Worm (Caenorhabditis elegans): ENCODE results near the gene H06A10.1.

The H06A10.1 gene

ce11 chrX:13539701-13540100, 32.4 kb downstream of the H06A10.1 start (continued):
- TF ChIP-seq nhr-28 (tag; optimal IDR thresholded peaks at IDR 0.05): peak; percentile 76
- no peak for TF ChIP-seq php-3 (GFP tag; IDR thresholded peaks at IDR 0.05)
- TF ChIP-seq aly-2 (tag; optimal IDR thresholded peaks at IDR 0.05): no peak
- TF ChIP-seq ces-1 (GFP tag; optimal IDR thresholded peaks at IDR 0.05): no peak
- no peak for TF ChIP-seq zip-11 (GFP tag; IDR thresholded peaks at IDR 0.05)
- TF ChIP-seq gei-8 (GFP tag; optimal IDR thresholded peaks at IDR 0.05): no peak
- TF ChIP-seq nhr-102 (tag; optimal IDR thresholded peaks at IDR 0.05): no peak
- TF ChIP-seq mdl-1 (tag; optimal IDR thresholded peaks at IDR 0.05): peak in 1 of 2 experiments; percentile 51
- TF ChIP-seq hmg-1.1 (GFP tag; IDR thresholded peaks at IDR 0.05): no peak
- no peak for TF ChIP-seq snpc-1.2 (GFP tag; IDR thresholded peaks at IDR 0.05)
- no peak for TF ChIP-seq T20F7.1 (GFP tag; optimal IDR thresholded peaks at IDR 0.05)
- TF ChIP-seq nhr-76 (tag; optimal IDR thresholded peaks at IDR 0.05): no peak
- no peak for TF ChIP-seq ztf-7 (tag; optimal IDR thresholded peaks at IDR 0.05)
- no peak for TF ChIP-seq pqm-1 (tag; optimal IDR thresholded peaks at IDR 0.05)
- no peak for TF ChIP-seq ama-1 (optimal IDR thresholded peaks at IDR 0.05)
- no peak for TF ChIP-seq duxl-1 (tag; optimal IDR thresholded peaks at IDR 0.05; ENCODE audit: poor library complexity)
- TF ChIP-seq lir-3 (tag; optimal IDR thresholded peaks at IDR 0.05): no peak
- no peak for TF ChIP-seq tra-1 (GFP tag; IDR thresholded peaks at IDR 0.05)
- TF ChIP-seq vab-7 (GFP tag; IDR thresholded peaks at IDR 0.05): no peak
- TF ChIP-seq nhr-48 (tag; optimal IDR thresholded peaks at IDR 0.05): no peak
- TF ChIP-seq ceh-28 (tag; optimal IDR thresholded peaks at IDR 0.05): no peak
- TF ChIP-seq F10B5.3 (tag; optimal IDR thresholded peaks at IDR 0.05): no peak
- peak; percentile 52 for TF ChIP-seq hlh-30 (tag; optimal IDR thresholded peaks at IDR 0.05; ENCODE audit: insufficient read depth)
- TF ChIP-seq mep-1 (tag; optimal IDR thresholded peaks at IDR 0.05): peak; percentile 18
- TF ChIP-seq egl-43 (GFP tag; IDR thresholded peaks at IDR 0.05): no peak
- TF ChIP-seq ZK546.5 (tag; optimal IDR thresholded peaks at IDR 0.05): no peak
- TF ChIP-seq F49E8.2 (tag; optimal IDR thresholded peaks at IDR 0.05; ENCODE audit: borderline replicate concordance): no peak
- no peak for TF ChIP-seq snpc-4 (tag; optimal IDR thresholded peaks at IDR 0.05)
- no peak for TF ChIP-seq daf-12 (tag; optimal IDR thresholded peaks at IDR 0.05)
- TF ChIP-seq D1046.2 (GFP tag; IDR thresholded peaks at IDR 0.05): no peak
- no peak for TF ChIP-seq nhr-237 (tag; optimal IDR thresholded peaks at IDR 0.05)
- no peak for TF ChIP-seq nhr-111 (GFP tag; optimal IDR thresholded peaks at IDR 0.05)
- TF ChIP-seq mxl-2 (GFP tag; conservative IDR thresholded peaks at IDR 0.05): no peak
- no peak for TF ChIP-seq unc-130 (GFP tag; optimal IDR thresholded peaks at IDR 0.05)
- TF ChIP-seq zfp-3 (GFP tag; conservative IDR thresholded peaks at IDR 0.05): no peak
- TF ChIP-seq mxl-3 (GFP tag; optimal IDR thresholded peaks at IDR 0.05): no peak
- TF ChIP-seq dmd-9 (GFP tag; IDR thresholded peaks at IDR 0.05): no peak
- no peak for TF ChIP-seq lin-15B (tag; optimal IDR thresholded peaks at IDR 0.05)
- no peak for TF ChIP-seq ztf-11 (tag; optimal IDR thresholded peaks at IDR 0.05)
- peak; percentile 13 for TF ChIP-seq nhr-10 (tag; optimal IDR thresholded peaks at IDR 0.05)
- no peak for TF ChIP-seq spr-3 (GFP tag; optimal IDR thresholded peaks at IDR 0.05)
- TF ChIP-seq F26F4.8 (GFP tag; conservative IDR thresholded peaks at IDR 0.05): no peak
- TF ChIP-seq tag-97 (GFP tag; IDR thresholded peaks at IDR 0.05): no peak
- no peak for TF ChIP-seq fos-1 (tag; optimal IDR thresholded peaks at IDR 0.05)
- no peak for TF ChIP-seq unc-39 (tag; optimal IDR thresholded peaks at IDR 0.05)
- TF ChIP-seq sdz-12 (GFP tag; optimal IDR thresholded peaks at IDR 0.05): no peak
- no peak for TF ChIP-seq F44E2.7 (GFP tag; IDR thresholded peaks at IDR 0.05)
- TF ChIP-seq egl-27 (tag; optimal IDR thresholded peaks at IDR 0.05): no peak
- no peak for TF ChIP-seq lim-7 (GFP tag; IDR thresholded peaks at IDR 0.05)
- no peak for TF ChIP-seq skn-1 (tag; optimal IDR thresholded peaks at IDR 0.05)
